Fruit fly (Drosophila melanogaster) whole organism, embryonic: Measurements from ENCODE around the gene CG12096.
A peak's percentile ranks its signal among the peaks of the same experiment; 100 is the strongest.

ENCODE experiments used
- BEAF-32 ChIP-seq: fragments of 200-800 bp; sonication (Bioruptor generic); optimal IDR thresholded peaks from 3 replicates; lab custom pipeline; 2017; ENCODE audit warnings: missing biosample characterization, missing genetic modification characterization, mild to moderate bottlenecking, moderate library complexity, missing genetic modification reagents
- Bgb ChIP-seq: fragments of 200-800 bp; sonication (Bioruptor generic); IDR thresholded peaks from 2 replicates; pipeline ENCODE4 v1.3.6; 2022; ENCODE audit warnings: missing biosample characterization, missing genetic modification characterization; ENCODE audit not compliant: partially characterized antibody
- CG10462 ChIP-seq: fragments of 200-800 bp; sonication (Bioruptor generic); optimal IDR thresholded peaks from 2 replicates; lab custom pipeline; 2016; ENCODE audit warnings: missing biosample characterization, missing genetic modification characterization
- CG11456 ChIP-seq: fragments of 200-800 bp; sonication (Bioruptor generic); IDR thresholded peaks from 3 replicates; pipeline ENCODE4 v1.3.6; 2022; ENCODE audit warnings: missing biosample characterization, missing genetic modification characterization
- CG11695 ChIP-seq: fragments of 200-800 bp; sonication (Bioruptor generic); IDR thresholded peaks from 3 replicates; pipeline ENCODE4 v1.3.6; 2022; ENCODE audit warnings: missing biosample characterization, missing genetic modification characterization
- CG12299 ChIP-seq: fragments of 200-800 bp; sonication (Bioruptor generic); optimal IDR thresholded peaks from 2 replicates; lab custom pipeline; 2018; ENCODE audit warnings: missing biosample characterization, mild to moderate bottlenecking, missing genetic modification characterization
- CG13123 ChIP-seq: fragments of 200-800 bp; sonication (Bioruptor generic); optimal IDR thresholded peaks from 2 replicates; lab custom pipeline; 2016; ENCODE audit warnings: missing biosample characterization, missing genetic modification characterization
- CG14014 ChIP-seq: fragments of 200-800 bp; sonication (Bioruptor generic); IDR thresholded peaks from 2 replicates; pipeline ENCODE4 v1.3.6; 2022; ENCODE audit warnings: missing biosample characterization, missing genetic modification characterization
- CG2202 ChIP-seq: fragments of 200-800 bp; sonication (Bioruptor generic); optimal IDR thresholded peaks from 2 replicates; lab custom pipeline; 2018; ENCODE audit warnings: missing biosample characterization, mild to moderate bottlenecking, missing genetic modification characterization
- CG32532 ChIP-seq: fragments of 200-800 bp; sonication (Bioruptor generic); IDR thresholded peaks from 2 replicates; pipeline ENCODE4 v1.3.6; 2022; ENCODE audit warnings: missing biosample characterization, missing genetic modification characterization
- CG32772 ChIP-seq: fragments of 200-800 bp; sonication (Bioruptor generic); IDR thresholded peaks from 2 replicates; pipeline ENCODE4 v1.3.6; 2022; ENCODE audit warnings: missing biosample characterization, missing genetic modification characterization
- CG3281 ChIP-seq: fragments of 200-800 bp; sonication (Bioruptor generic); optimal IDR thresholded peaks from 3 replicates; lab custom pipeline; 2017; ENCODE audit warnings: missing biosample characterization, mild to moderate bottlenecking, missing genetic modification characterization
- CG34376 ChIP-seq: fragments of 200-800 bp; sonication (Bioruptor generic); optimal IDR thresholded peaks from 2 replicates; lab custom pipeline; 2018; ENCODE audit warnings: missing biosample characterization, mild to moderate bottlenecking, missing genetic modification characterization
- CG4282 ChIP-seq: fragments of 200-800 bp; sonication (Bioruptor generic); optimal IDR thresholded peaks from 2 replicates; lab custom pipeline; 2016; ENCODE audit warnings: missing biosample characterization, missing genetic modification characterization
- CG4360 ChIP-seq: fragments of 200-800 bp; sonication (Bioruptor generic); IDR thresholded peaks from 2 replicates; pipeline ENCODE4 v1.3.6; 2022; ENCODE audit warnings: missing biosample characterization, missing genetic modification characterization
- CG4730 ChIP-seq: fragments of 200-800 bp; sonication (Bioruptor generic); IDR thresholded peaks from 2 replicates; pipeline ENCODE4 v1.3.6; 2022; ENCODE audit warnings: missing biosample characterization, missing genetic modification characterization
- CG5245 ChIP-seq: fragments of 200-800 bp; sonication (Bioruptor generic); optimal IDR thresholded peaks from 3 replicates; lab custom pipeline; 2016; ENCODE audit warnings: missing biosample characterization, missing genetic modification characterization
- CG5953 ChIP-seq: fragments of 200-800 bp; sonication (Bioruptor generic); IDR thresholded peaks from 2 replicates; pipeline ENCODE4 v1.3.6; 2022; ENCODE audit warnings: missing biosample characterization, missing genetic modification characterization
- CG6689 ChIP-seq: fragments of 200-800 bp; sonication (Bioruptor generic); IDR thresholded peaks from 2 replicates; pipeline ENCODE4 v1.3.6; 2022; ENCODE audit warnings: missing biosample characterization, missing genetic modification characterization
- CG7357 ChIP-seq: fragments of 200-800 bp; sonication (Bioruptor generic); IDR thresholded peaks from 3 replicates; pipeline ENCODE4 v1.3.6; 2022; ENCODE audit warnings: missing biosample characterization, missing genetic modification characterization
- CG8478 ChIP-seq: fragments of >200 bp; optimal IDR thresholded peaks from 2 replicates; lab custom pipeline; 2018
- CG8765 ChIP-seq: fragments of 200-800 bp; sonication (Bioruptor generic); IDR thresholded peaks from 2 replicates; pipeline ENCODE4 v1.3.6; 2022; ENCODE audit warnings: missing biosample characterization, missing genetic modification characterization
- CG8924 ChIP-seq: fragments of 200-800 bp; optimal IDR thresholded peaks from 3 replicates; lab custom pipeline; 2019; ENCODE audit warnings: missing biosample characterization, mild to moderate bottlenecking, missing genetic modification characterization, moderate library complexity
- CG9876 ChIP-seq: fragments of 200-800 bp; sonication (Bioruptor generic); optimal IDR thresholded peaks from 2 replicates; lab custom pipeline; 2016; ENCODE audit warnings: missing biosample characterization, missing genetic modification characterization
- D19A ChIP-seq: fragments of 200-800 bp; optimal IDR thresholded peaks from 3 replicates; lab custom pipeline; 2019; ENCODE audit warnings: missing biosample characterization, mild to moderate bottlenecking, missing genetic modification characterization, moderate library complexity
- Dad ChIP-seq: fragments of 200-800 bp; sonication (Bioruptor generic); optimal IDR thresholded peaks from 3 replicates; lab custom pipeline; 2016; ENCODE audit warnings: missing biosample characterization, missing genetic modification characterization
- Deaf1 ChIP-seq: fragments of 200-800 bp; optimal IDR thresholded peaks from 3 replicates; lab custom pipeline; 2019; ENCODE audit warnings: missing biosample characterization, mild to moderate bottlenecking, missing genetic modification characterization, moderate library complexity
- Doc2 ChIP-seq: fragments of 200-800 bp; sonication (Bioruptor generic); IDR thresholded peaks from 2 replicates; pipeline ENCODE4 v1.3.6; 2022; ENCODE audit warnings: missing biosample characterization, missing genetic modification characterization
- ERR ChIP-seq: fragments of 200-800 bp; sonication (Bioruptor generic); optimal IDR thresholded peaks from 2 replicates; lab custom pipeline; 2016; ENCODE audit warnings: missing biosample characterization, missing genetic modification characterization
- Elba2 ChIP-seq: fragments of 200-800 bp; sonication (Bioruptor generic); optimal IDR thresholded peaks from 3 replicates; lab custom pipeline; 2016; ENCODE audit warnings: missing biosample characterization, missing genetic modification characterization
- Ets97D ChIP-seq: fragments of 200-800 bp; sonication (Bioruptor generic); optimal IDR thresholded peaks from 3 replicates; lab custom pipeline; 2016; ENCODE audit warnings: missing biosample characterization, missing genetic modification characterization
- HLH3B ChIP-seq: fragments of 200-800 bp; sonication (Bioruptor generic); IDR thresholded peaks from 2 replicates; pipeline ENCODE4 v1.3.6; 2022; ENCODE audit warnings: missing biosample characterization, missing genetic modification characterization
- Hsf ChIP-seq: fragments of 200-800 bp; sonication (Bioruptor generic); optimal IDR thresholded peaks from 3 replicates; lab custom pipeline; 2016; ENCODE audit warnings: missing biosample characterization, missing genetic modification characterization
- Med ChIP-seq: fragments of 200-800 bp; sonication (Bioruptor generic); peaks from one replicate; lab custom pipeline; 2016; ENCODE audit warnings: missing biosample characterization, missing genetic modification characterization, mild to moderate bottlenecking, inconsistent platforms, moderate library complexity
- NFAT ChIP-seq: fragments of 200-800 bp; sonication (Bioruptor generic); IDR thresholded peaks from 2 replicates; pipeline ENCODE4 v1.3.6; 2022; ENCODE audit warnings: missing biosample characterization, missing genetic modification characterization
- Opbp ChIP-seq: fragments of 200-800 bp; sonication (Bioruptor generic); IDR thresholded peaks from 3 replicates; pipeline ENCODE4 v1.3.6; 2022; ENCODE audit warnings: missing biosample characterization, missing genetic modification characterization; ENCODE audit not compliant: partially characterized antibody
- Sox102F ChIP-seq: fragments of 200-800 bp; sonication (Bioruptor generic); optimal IDR thresholded peaks from 2 replicates; lab custom pipeline; 2018; ENCODE audit warnings: missing biosample characterization, mild to moderate bottlenecking, missing genetic modification characterization, moderate library complexity
- Sry-β ChIP-seq: fragments of 200-800 bp; sonication (Bioruptor generic); optimal IDR thresholded peaks from 2 replicates; lab custom pipeline; 2018; ENCODE audit warnings: missing biosample characterization, mild to moderate bottlenecking, missing genetic modification characterization, moderate library complexity
- bigmax ChIP-seq: fragments of 200-800 bp; sonication (Bioruptor generic); optimal IDR thresholded peaks from 2 replicates; lab custom pipeline; 2018; ENCODE audit warnings: missing biosample characterization, mild to moderate bottlenecking, missing genetic modification characterization
- caup ChIP-seq: fragments of 200-800 bp; sonication (Bioruptor generic); optimal IDR thresholded peaks from 3 replicates; lab custom pipeline; 2017; ENCODE audit warnings: missing biosample characterization, mild to moderate bottlenecking, missing genetic modification characterization, moderate library complexity; ENCODE audit not compliant: severe bottlenecking
- ftz-f1 ChIP-seq: fragments of 200-800 bp; sonication (Bioruptor generic); optimal IDR thresholded peaks from 2 replicates; lab custom pipeline; 2016; ENCODE audit warnings: missing biosample characterization, missing genetic modification characterization
- lilli ChIP-seq: fragments of 200-800 bp; sonication (Bioruptor generic); optimal IDR thresholded peaks from 3 replicates; lab custom pipeline; 2016; ENCODE audit warnings: missing biosample characterization, missing genetic modification characterization
- lov ChIP-seq, 2 experiments: fragments of 200-800 bp in 1 of 2; fragments of >200 bp in 1 of 2; sonication (Bioruptor generic) in 1 of 2; IDR thresholded peaks in 1 of 2; optimal IDR thresholded peaks in 1 of 2; 2 replicates in 1 of 2; 3 replicates in 1 of 2; pipeline versions ENCODE4 v1.3.6 to Lab custom; 2017 to 2022; ENCODE audit warnings: missing biosample characterization in 1 of 2, missing genetic modification characterization in 1 of 2
- nerfin-1 ChIP-seq: fragments of 200-800 bp; sonication (Bioruptor generic); optimal IDR thresholded peaks from 3 replicates; lab custom pipeline; 2019; ENCODE audit warnings: missing biosample characterization, mild to moderate bottlenecking, missing genetic modification characterization, moderate library complexity
- pan ChIP-seq, 4 experiments: fragments of >200 bp in 3 of 4; fragments of 200-800 bp in 1 of 4; sonication (Bioruptor generic) in 1 of 4; optimal IDR thresholded peaks in 3 of 4; IDR thresholded peaks in 1 of 4; 2 replicates each; pipeline versions ENCODE4 v1.3.6 to Lab custom; 2017 to 2022; ENCODE audit warnings: missing biosample characterization in 2 of 4, missing genetic modification characterization in 2 of 4, mixed read lengths in 1 of 4
- pho ChIP-seq: fragments of 200-800 bp; sonication (Bioruptor generic); optimal IDR thresholded peaks from 2 replicates; lab custom pipeline; 2016; ENCODE audit warnings: missing biosample characterization, missing genetic modification characterization
- pum ChIP-seq: fragments of 200-800 bp; sonication (Bioruptor generic); optimal IDR thresholded peaks from 2 replicates; lab custom pipeline; 2016; ENCODE audit warnings: missing biosample characterization, missing genetic modification characterization
- tap ChIP-seq: fragments of 200-800 bp; optimal IDR thresholded peaks from 3 replicates; lab custom pipeline; 2019; ENCODE audit warnings: missing biosample characterization, mild to moderate bottlenecking, missing genetic modification characterization, moderate library complexity
- tgo ChIP-seq: fragments of 200-800 bp; sonication (Bioruptor generic); IDR thresholded peaks from 3 replicates; pipeline ENCODE4 v1.3.6; 2022; ENCODE audit warnings: missing biosample characterization, missing genetic modification characterization
- tio ChIP-seq: fragments of 200-800 bp; sonication (Bioruptor generic); optimal IDR thresholded peaks from 2 replicates; lab custom pipeline; 2017; ENCODE audit warnings: missing biosample characterization, missing genetic modification characterization, inconsistent platforms
- z ChIP-seq: fragments of 200-800 bp; sonication (Bioruptor generic); IDR thresholded peaks from 3 replicates; pipeline ENCODE4 v1.3.6; 2022; ENCODE audit warnings: missing biosample characterization, missing genetic modification characterization
- zfh2 ChIP-seq: fragments of 200-800 bp; sonication (Bioruptor generic); optimal IDR thresholded peaks from 2 replicates; lab custom pipeline; 2016; ENCODE audit warnings: missing biosample characterization, missing genetic modification characterization

The CG12096 gene

dm6 chrX:13128750-13129152 is 30.7 kb upstream of the CG12096 start, which contains the start of the genes CG32638, CG15717 and MFS10 (continued):
- no peak for TF ChIP-seq Doc2 (GFP tag; lab: Robert Waterston, UW)
- TF ChIP-seq CG8478 (lab: Kevin White, UChicago), result no peak
- TF ChIP-seq nerfin-1 (tag; lab: Kevin White, UChicago), result peak; percentile 4
- TF ChIP-seq tio, result no peak
- no peak for TF ChIP-seq HLH3B (GFP tag; lab: Robert Waterston, UW)
- TF ChIP-seq tap (tag; lab: Kevin White, UChicago), result no peak
- no peak for TF ChIP-seq CG4360
- TF ChIP-seq CG32772 (GFP tag; lab: Robert Waterston, UW), result no peak
- TF ChIP-seq CG3281 (GFP tag; lab: Kevin White, UChicago), result no peak
- TF ChIP-seq CG13123 (GFP tag; lab: Kevin White, UChicago), result no peak
- TF ChIP-seq BEAF-32 (GFP tag; lab: Kevin White, UChicago), result peak; percentile 54
- peak; percentile 20 for TF ChIP-seq caup (GFP tag; lab: Kevin White, UChicago)
- TF ChIP-seq Sry-β (GFP tag; lab: Kevin White, UChicago), result no peak
- TF ChIP-seq D19A (tag; lab: Kevin White, UChicago), result no peak
- no peak for TF ChIP-seq lov (optimal IDR thresholded peaks at IDR 0.05; lab: Kevin White, UChicago)
- TF ChIP-seq lov (GFP tag; IDR thresholded peaks at IDR 0.05; lab: Robert Waterston, UW), result no peak
- no peak for TF ChIP-seq tgo (GFP tag; lab: Robert Waterston, UW)
- no peak for TF ChIP-seq z
- peak; percentile 19 for TF ChIP-seq zfh2 (GFP tag; lab: Kevin White, UChicago)
- no peak for TF ChIP-seq NFAT (GFP tag; lab: Robert Waterston, UW)
- TF ChIP-seq Opbp (GFP tag; lab: Robert Waterston, UW), result peak; percentile 68
- TF ChIP-seq CG4730 (GFP tag; lab: Robert Waterston, UW), result no peak
- TF ChIP-seq ERR (GFP tag; lab: Kevin White, UChicago), result peak; percentile 23
- TF ChIP-seq Bgb, result peak; percentile 43; the same call in 1 of the 2 replicates
- 0 out of 2 replicates have a peak, but pooled peaks have one; percentile 23 for TF ChIP-seq CG8765 (GFP tag; lab: Robert Waterston, UW)
- TF ChIP-seq CG32532 (GFP tag; lab: Robert Waterston, UW), result no peak
- no peak for TF ChIP-seq CG7357 (GFP tag; lab: Robert Waterston, UW)
- TF ChIP-seq CG8924 (tag; lab: Kevin White, UChicago), result peak; percentile 11
- TF ChIP-seq Sox102F (GFP tag; lab: Kevin White, UChicago), result no peak
- TF ChIP-seq CG10462, result no peak
- TF ChIP-seq CG2202 (tag; lab: Kevin White, UChicago), result no peak
- peak; percentile 9 for TF ChIP-seq Deaf1 (tag; lab: Kevin White, UChicago)
- peak; percentile 17 for TF ChIP-seq lilli (GFP tag; lab: Kevin White, UChicago)
- TF ChIP-seq Med (GFP tag; lab: Kevin White, UChicago), result peak; percentile 91
- TF ChIP-seq Hsf, result no peak
- no peak for TF ChIP-seq CG6689 (GFP tag; lab: Robert Waterston, UW)
- TF ChIP-seq Ets97D (GFP tag; lab: Kevin White, UChicago), result peak; percentile 85
- TF ChIP-seq bigmax (GFP tag; lab: Kevin White, UChicago), result peak; percentile 88
- TF ChIP-seq CG12299, result no peak
- TF ChIP-seq Elba2 (GFP tag; lab: Kevin White, UChicago), result no peak
- TF ChIP-seq CG11695, result no peak
- TF ChIP-seq CG5953 (GFP tag; lab: Robert Waterston, UW), result no peak
- no peak for TF ChIP-seq CG4282 (GFP tag; lab: Kevin White, UChicago)
- no peak for TF ChIP-seq CG34376
- no peak for TF ChIP-seq pan (optimal IDR thresholded peaks at IDR 0.05; lab: Kevin White, UChicago)
- TF ChIP-seq pan (GFP tag; optimal IDR thresholded peaks at IDR 0.05 in 1 of 2, IDR thresholded peaks at IDR 0.05 in 1 of 2), result no peak
- no peak for TF ChIP-seq pum (GFP tag; lab: Kevin White, UChicago)
- peak; percentile 64 for TF ChIP-seq ftz-f1 (GFP tag; lab: Kevin White, UChicago)
- no peak for TF ChIP-seq CG5245 (GFP tag; lab: Kevin White, UChicago)
- no peak for TF ChIP-seq pho (GFP tag; lab: Kevin White, UChicago)
- TF ChIP-seq CG9876 (GFP tag; lab: Kevin White, UChicago), result no peak
- 0 out of 2 replicates have a peak, but pooled peaks have one; percentile 10 for TF ChIP-seq CG14014 (GFP tag; lab: Robert Waterston, UW)
- peak; percentile 17 for TF ChIP-seq Dad (GFP tag; lab: Kevin White, UChicago)
- TF ChIP-seq CG11456 (GFP tag; lab: Robert Waterston, UW), result no peak
